Worm (Caenorhabditis elegans): ENCODE results near the gene mig-39.

Gene mig-39

DNA sequence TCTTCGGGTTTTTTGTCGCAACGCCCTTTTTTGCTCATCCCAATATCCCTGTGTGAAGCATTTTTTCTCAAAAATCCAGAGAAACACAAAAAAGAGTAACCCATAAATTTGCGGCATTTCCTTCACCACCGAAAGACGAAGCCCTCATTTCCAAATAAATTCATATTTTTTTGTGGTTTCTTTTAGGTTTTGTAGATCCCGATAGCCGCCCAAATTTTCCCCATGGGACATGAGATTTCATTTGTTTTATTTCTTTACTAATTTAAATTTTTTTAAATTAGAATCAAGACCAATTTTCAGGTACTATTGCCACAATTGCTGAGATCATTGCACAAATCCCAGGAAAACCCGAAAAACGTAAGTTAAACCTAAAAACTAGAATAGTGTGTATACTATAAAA, at the start of gene mig-39:
Gene mig-39, plus strand, starts transcription at position 301 of the 400 bp plus-strand sequence.
- TF ChIP-seq unc-62 (GFP tag; optimal IDR thresholded peaks at IDR 0.05) = no peak

DNA sequence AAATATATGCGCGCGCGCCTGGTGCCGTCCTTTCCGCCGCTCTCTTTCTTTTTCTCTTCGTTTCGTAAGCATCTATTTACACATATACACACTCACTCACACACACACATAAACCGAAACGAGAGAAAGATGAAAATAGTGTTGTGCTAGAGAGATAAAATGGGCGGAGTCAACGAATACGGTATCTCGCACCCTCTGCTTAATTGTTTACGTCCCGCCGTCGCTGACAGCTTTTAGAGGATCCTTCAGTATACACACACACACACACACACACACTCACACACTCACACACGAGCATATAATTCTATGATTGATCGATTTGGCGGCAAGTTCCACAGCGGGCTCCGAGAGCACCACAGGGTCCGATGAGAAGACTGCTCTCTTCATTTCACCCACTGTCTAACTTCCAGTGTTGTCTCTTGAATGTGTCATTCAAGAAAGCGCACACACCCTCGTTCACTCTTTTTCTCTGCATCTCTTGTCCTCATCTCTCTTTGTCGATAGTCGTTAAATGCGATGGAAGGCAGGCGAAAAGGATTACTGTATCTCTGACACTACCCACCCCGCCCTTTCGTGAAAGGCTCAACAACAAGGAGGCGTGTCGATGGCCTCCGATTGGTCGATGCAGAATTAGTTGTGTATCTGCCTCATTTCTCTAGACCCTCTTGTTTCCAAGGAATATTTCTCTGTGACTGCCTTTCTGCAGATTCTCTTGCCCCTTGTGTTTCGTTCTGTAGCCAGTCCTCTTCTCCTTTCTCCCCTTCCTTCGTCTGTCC, 49.5 kb upstream of the mig-39 start:
- TF ChIP-seq unc-62 (GFP tag; optimal IDR thresholded peaks at IDR 0.05) = no peak

DNA sequence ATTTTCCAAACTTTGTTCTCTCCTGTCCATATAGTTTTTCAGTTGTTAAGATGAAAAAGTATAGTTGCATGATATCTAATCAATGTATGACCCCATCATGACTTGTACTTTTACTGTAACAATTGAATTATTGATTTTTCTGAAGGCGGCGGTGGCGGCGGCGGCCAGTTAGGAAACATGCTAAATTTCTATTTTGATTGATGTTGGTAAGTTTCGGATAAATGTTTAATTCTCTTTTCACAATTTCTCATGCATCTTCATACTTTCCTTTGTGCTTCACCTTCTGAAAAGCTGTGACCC, 48.9 kb upstream of the mig-39 start, which contains the start of gene sor-1:
Gene sor-1, plus strand, starts transcription at position 201 of the 300 bp plus-strand sequence.
- TF ChIP-seq unc-62 (GFP tag; optimal IDR thresholded peaks at IDR 0.05) = no peak

DNA sequence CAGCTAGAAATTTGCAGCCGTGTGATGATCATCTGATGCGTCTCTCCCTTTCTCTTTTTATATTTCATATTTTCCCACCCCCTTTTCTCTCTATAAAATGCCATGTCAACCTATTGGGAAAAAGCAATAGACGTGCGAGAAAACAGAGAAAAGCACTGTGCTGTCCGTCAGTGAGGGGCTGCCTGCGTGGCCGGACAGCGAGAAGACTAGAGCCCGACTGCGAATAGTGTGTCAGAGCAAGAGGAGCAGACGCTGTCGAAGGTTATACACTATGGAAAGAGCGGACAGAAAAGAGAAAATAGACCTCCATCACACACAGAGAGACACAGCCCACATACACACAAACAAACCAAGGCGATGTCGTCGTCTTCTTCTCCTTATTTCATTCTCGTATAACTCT, 41.8 kb upstream of the mig-39 start:
- TF ChIP-seq unc-62 (GFP tag; optimal IDR thresholded peaks at IDR 0.05) = no peak

DNA sequence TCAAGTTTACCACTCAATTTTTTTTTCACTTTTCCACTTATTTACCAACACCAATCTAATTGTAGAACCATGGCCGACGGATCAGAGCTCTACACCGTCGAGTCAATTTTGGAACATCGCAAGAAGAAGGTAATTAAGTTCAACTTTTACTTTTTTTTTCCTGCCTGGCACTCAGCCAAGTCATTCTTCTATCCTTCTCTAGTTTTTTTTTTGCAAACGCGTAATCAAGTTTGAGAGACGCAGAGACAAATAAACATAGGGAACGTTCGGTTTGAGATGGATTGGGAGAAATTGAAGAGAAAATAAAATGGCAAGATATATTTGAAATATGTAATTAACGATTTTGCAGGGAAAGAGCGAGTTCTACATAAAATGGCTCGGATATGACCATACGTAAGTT, 40.6 kb upstream of the mig-39 start, which contains the start of gene cec-1:
Gene cec-1, plus strand, starts transcription at position 63 of the 400 bp plus-strand sequence.
- TF ChIP-seq unc-62 (GFP tag; optimal IDR thresholded peaks at IDR 0.05) = no peak

DNA sequence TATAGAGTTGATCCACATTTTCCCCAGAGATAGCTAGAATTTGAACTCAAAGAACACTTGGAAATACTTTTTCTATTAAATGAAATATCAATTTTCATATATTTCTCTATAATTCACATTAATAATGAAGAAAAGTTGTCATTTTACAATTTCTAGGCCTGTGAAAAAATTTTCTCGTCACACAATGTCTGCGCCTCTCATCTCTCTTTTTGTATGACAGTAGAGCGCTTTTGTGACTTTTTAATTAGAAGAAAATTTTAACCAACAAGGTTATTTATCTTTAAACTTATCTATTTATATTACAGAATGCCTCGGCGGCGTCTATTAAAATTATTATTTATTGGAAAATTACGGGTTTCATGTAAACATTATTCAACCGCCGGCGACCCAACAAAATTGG, 37.8 kb upstream of the mig-39 start, which contains the start of gene ZK1236.1:
Gene ZK1236.1, plus strand, starts transcription at position 263 of the 400 bp plus-strand sequence.
- TF ChIP-seq unc-62 (GFP tag; optimal IDR thresholded peaks at IDR 0.05) = no peak

DNA sequence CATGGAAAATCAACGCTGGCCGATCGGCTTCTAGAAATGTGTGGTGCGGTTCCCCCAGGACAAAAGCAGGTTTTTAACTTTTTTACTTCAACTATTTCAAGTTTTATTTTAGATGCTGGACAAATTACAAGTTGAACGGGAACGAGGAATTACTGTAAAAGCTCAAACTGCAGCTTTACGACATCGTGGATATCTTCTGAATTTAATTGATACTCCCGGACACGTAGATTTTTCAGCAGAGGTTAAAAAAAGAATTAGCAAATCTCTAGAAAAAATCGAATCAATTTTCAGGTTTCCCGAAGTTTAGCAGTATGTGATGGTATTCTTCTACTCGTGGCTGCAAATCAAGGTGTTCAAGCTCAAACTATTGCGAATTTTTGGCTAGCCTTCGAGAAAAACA, 37.3 kb upstream of the mig-39 start:
- TF ChIP-seq unc-62 (GFP tag; optimal IDR thresholded peaks at IDR 0.05) = no peak

DNA sequence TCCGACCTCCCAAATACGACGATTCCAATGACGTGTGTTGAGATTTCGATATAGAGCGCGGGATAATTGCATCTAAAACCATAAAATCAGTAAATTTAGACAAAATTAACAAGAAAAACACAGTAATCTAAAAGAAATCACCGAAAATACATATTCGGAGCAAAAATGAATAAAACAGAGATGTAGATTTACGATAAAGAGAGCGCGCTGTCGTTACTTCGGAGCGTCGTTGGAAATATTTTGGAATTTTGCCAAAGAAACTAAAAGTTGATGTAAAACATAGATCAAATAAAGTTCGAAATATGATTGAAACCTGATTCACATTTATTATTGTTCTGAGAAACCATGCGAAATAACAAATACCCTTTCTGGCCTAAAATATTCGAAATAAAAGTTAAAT, 34.7 kb upstream of the mig-39 start, which contains the start of gene ZK1236.5:
Gene ZK1236.5, minus strand, starts transcription at position 72 of the 400 bp plus-strand sequence.
- no peak for TF ChIP-seq unc-62 (GFP tag; optimal IDR thresholded peaks at IDR 0.05)

DNA sequence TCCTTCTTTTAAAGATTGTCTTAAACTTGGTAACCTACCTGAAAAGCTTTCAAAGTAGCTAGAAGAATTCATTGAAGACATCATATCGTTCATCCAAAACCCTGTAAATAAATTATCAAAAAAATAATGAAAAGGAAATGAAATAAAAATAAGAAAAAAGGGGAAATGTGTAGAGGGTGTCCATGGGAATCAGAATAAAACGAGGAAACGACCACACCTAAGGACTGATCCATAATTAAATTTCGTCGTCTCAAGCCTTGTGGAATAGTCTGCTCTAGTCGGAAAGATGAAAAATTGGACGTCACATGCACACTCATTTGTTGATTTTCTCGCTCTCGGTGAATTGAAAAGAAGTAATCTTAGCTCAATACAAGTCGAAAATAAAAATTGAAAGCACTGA, 31.8 kb upstream of the mig-39 start, which contains the start of gene ZK1236.9:
Gene ZK1236.9, minus strand, starts transcription at position 101 of the 400 bp plus-strand sequence.
- no peak for TF ChIP-seq unc-62 (GFP tag; optimal IDR thresholded peaks at IDR 0.05)

DNA sequence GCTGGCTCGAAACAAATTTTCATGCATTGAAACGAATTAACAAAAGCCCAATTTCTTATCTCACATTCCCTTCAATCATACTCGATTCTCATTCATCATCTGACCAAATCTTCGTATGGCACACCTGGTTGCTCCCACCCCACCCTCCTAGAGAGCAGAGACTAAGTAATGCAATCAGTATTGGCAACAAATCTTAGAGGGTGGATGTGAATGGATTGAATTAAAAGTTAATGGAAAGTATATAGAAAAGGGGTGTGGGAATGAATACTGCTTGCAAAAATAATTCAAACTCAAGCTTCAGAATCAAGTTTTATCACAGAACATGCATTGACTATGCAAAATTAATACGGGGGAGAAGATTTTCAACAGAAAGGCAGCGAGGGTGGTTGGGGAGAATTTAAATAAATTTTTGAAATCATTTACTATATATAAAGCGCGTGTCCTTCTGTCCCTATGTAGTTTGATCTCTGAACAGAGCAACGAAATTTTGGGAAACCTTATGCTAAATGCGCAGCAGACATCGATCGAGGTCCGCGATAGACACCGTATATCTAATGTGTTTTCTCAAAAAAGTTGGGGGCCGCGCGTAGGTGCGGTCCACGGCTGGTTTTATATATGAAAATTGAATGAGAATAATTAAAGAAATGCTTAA, 28.9 kb upstream of the mig-39 start:
- no peak for TF ChIP-seq unc-62 (GFP tag; optimal IDR thresholded peaks at IDR 0.05)

DNA sequence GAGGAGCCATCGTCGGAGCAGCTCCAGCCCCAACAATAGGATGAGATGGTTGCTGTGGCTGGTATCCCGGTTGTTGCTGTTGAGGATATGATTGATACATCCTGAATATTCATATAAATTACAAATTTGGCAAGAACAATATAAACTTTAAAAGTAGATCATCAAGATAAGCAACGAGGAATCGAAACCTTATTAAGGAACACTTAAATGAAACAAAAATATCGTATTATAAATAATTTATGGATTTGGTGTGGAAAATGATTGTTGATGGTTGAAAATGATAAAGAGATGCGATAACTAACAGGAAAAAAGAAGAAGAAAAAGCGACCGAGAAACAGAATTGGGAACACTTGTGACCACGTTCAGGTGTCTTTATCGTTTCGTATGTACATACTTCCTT, 27.5 kb upstream of the mig-39 start, which contains the start of gene pqn-96:
Gene pqn-96, minus strand, starts transcription at position 101 of the 400 bp plus-strand sequence.
- TF ChIP-seq unc-62 (GFP tag; optimal IDR thresholded peaks at IDR 0.05) = no peak

DNA sequence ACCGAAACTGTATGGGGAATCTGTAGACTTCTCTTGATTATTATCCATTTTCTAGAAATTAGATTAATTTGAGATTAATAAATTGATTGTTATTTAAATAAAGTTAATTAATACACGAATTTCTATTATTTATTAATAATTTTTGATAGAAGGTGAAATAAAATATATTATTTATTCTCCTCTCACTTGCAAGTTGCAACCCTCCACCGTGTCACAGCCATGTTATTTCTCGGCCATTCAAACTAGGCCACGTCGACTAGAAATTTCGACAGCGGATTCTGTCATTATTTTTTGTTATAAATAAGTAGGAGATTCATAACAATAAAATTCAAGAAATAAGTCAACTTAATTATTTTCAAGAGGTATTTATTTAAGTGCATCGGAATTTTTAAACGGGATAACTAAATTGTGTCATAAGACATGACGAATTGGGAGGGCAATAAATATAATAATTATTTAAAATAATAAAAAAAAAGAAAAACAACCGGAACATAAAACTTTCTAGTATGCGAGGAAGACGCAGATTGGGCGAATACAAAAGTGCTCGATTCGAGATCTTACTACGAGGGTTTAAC, 23.2 kb upstream of the mig-39 start, which contains the start of gene ufbp-1:
Gene ufbp-1, minus strand, starts transcription at position 51 of the 575 bp plus-strand sequence.
- TF ChIP-seq unc-62 (GFP tag; optimal IDR thresholded peaks at IDR 0.05) = no peak

DNA sequence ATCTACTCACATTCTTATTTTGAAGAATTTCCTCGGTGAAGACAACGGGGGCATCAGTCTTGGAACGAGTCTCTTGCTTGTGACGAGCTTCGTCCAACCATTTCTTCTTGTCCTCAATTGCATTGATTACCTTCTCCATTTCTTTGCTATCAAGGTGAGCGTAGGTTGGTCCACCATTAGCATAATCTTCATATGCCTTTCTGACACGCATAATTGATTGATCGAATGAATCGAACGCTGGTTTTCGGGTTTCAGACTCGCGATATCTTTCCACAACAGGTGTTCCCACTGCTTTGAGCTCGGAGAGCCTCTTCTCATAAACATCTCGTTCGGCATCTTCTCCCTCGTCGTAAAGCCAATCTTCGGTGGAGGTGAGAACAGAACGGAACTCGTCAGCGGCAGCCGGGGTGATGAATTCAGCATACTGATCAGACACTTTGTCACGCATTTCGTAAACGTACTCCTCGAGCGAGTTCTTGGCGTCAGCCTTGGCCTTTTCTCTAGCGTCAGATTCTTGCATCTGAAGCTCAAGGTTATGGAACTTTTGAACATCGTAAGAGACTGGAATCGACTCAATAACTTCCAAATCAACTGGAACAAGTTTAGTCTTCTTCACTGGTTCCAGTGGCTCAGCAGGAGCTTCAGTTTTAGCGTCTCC, 22.3 kb upstream of the mig-39 start:
- TF ChIP-seq unc-62 (GFP tag; optimal IDR thresholded peaks at IDR 0.05) = no peak

DNA sequence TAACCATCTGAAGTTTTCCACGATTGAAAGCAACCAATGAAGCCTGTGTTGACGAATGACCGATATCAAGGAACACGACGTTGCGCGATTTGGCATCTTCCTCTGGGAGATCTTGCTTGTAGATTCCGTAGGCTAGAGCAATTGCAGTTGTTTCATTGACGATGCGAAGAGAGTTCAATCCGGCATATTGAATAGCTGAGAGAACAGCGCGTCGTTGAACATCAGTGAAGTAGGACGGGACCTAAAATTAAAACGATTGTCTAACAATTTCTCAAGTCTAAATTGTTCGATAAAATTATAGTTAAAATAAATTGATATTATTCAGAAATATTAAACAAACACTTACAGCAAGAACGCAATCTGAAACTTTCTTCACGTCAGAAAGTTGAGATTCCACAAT, 20.8 kb upstream of the mig-39 start:
- TF ChIP-seq unc-62 (GFP tag; optimal IDR thresholded peaks at IDR 0.05) = no peak

DNA sequence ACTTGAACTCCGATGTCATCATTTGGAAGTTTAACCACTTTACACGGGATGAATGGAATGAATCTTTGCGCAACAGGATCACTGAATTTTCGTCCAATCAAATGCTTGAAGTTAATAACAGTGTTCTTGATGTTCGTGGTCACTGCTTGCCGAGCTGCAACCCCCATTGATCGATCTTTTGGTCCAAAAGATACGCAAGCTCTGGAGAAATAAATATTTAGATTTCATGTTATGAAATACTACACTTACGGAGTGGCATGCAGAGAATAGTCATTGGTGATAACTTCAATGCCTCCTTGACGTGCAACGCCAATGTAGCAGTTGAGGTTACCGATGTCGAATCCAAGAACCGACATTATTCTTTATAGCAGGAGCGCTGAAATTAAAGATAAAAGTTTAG, 20.3 kb upstream of the mig-39 start, which contains the start of gene hsp-110:
Gene hsp-110, minus strand, starts transcription at position 376 of the 400 bp plus-strand sequence.
- no peak for TF ChIP-seq unc-62 (GFP tag; optimal IDR thresholded peaks at IDR 0.05)

DNA sequence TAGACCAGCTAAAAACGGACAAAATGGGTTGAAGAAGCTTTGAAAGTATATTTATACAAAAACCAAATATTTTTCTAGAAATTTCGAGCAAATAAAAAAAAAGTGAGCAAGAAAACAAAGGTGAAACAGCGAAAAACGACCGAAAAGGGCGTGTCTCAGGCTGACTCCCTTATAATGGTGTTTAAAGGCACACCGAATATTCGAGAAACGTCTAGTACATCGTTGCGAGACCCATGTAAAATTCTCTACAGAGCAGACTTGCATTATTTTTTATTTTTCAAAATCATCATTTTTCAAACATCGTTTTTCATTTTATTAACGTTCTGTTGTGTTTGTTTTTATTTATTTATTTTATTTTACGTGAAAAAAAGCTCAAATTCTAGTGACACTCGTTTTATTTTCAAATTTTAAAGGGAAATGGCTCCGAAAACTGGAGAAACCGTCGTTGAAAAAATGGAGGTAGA, 19.9 kb upstream of the mig-39 start, which contains the start of gene rpn-3:
Gene rpn-3, plus strand, starts transcription at position 414 of the 464 bp plus-strand sequence.
- no peak for TF ChIP-seq unc-62 (GFP tag; optimal IDR thresholded peaks at IDR 0.05)

Data from whole organism, dauer.